Fruit fly (Drosophila melanogaster) whole organism, embryonic: ENCODE data around the gene NdufA3.

Experiments
- CG10959 ChIP-seq: fragments of 200-800 bp; sonication (Bioruptor generic); IDR thresholded peaks from 2 replicates; pipeline ENCODE4 v1.3.6; 2022; ENCODE audit warnings: missing biosample characterization, missing genetic modification characterization
- CG12391 ChIP-seq: fragments of 200-800 bp; sonication (Bioruptor generic); optimal IDR thresholded peaks from 3 replicates; lab custom pipeline; 2018; ENCODE audit warnings: missing biosample characterization, mild to moderate bottlenecking, missing genetic modification characterization, moderate library complexity
- CG12659 ChIP-seq: fragments of 200-800 bp; sonication (Bioruptor generic); optimal IDR thresholded peaks from 3 replicates; lab custom pipeline; 2017; ENCODE audit warnings: mild to moderate bottlenecking, missing biosample characterization, missing genetic modification reagents, missing genetic modification characterization
- CG12942 ChIP-seq: fragments of 200-800 bp; sonication (Bioruptor generic); optimal IDR thresholded peaks from 3 replicates; lab custom pipeline; 2016; ENCODE audit warnings: missing biosample characterization, missing genetic modification characterization
- CG14050 ChIP-seq: fragments of 200-800 bp; sonication (Bioruptor generic); IDR thresholded peaks from 3 replicates; pipeline ENCODE4 v1.3.6; 2022; ENCODE audit warnings: missing biosample characterization, missing genetic modification characterization
- CG1529 ChIP-seq: fragments of 200-800 bp; sonication (Bioruptor generic); optimal IDR thresholded peaks from 3 replicates; lab custom pipeline; 2018; ENCODE audit warnings: missing biosample characterization, missing genetic modification characterization
- CG1603 ChIP-seq: fragments of 200-800 bp; sonication (Bioruptor generic); optimal IDR thresholded peaks from 2 replicates; lab custom pipeline; 2019; ENCODE audit warnings: missing biosample characterization, mild to moderate bottlenecking, missing genetic modification characterization, moderate library complexity
- CG17612 ChIP-seq: fragments of 200-800 bp; sonication (Bioruptor generic); IDR thresholded peaks from 2 replicates; pipeline ENCODE4 v1.3.6; 2022; ENCODE audit warnings: missing biosample characterization, missing genetic modification characterization
- CG2116 ChIP-seq: fragments of 200-800 bp; sonication (Bioruptor generic); optimal IDR thresholded peaks from 3 replicates; lab custom pipeline; 2018; ENCODE audit warnings: missing biosample characterization, mild to moderate bottlenecking, missing genetic modification characterization
- CG2120 ChIP-seq: fragments of 200-800 bp; sonication (Bioruptor generic); optimal IDR thresholded peaks from 3 replicates; lab custom pipeline; 2016; ENCODE audit warnings: missing biosample characterization, missing genetic modification characterization
- CG2678 ChIP-seq: fragments of 200-800 bp; sonication (Bioruptor generic); optimal IDR thresholded peaks from 3 replicates; lab custom pipeline; 2019; ENCODE audit warnings: missing biosample characterization, mild to moderate bottlenecking, missing genetic modification characterization, moderate library complexity
- CG30020 ChIP-seq: fragments of 200-800 bp; optimal IDR thresholded peaks from 2 replicates; lab custom pipeline; 2019; ENCODE audit warnings: missing biosample characterization, mild to moderate bottlenecking, missing genetic modification characterization, moderate library complexity
- CG30403 ChIP-seq: fragments of 200-800 bp; sonication (Bioruptor generic); optimal IDR thresholded peaks from 3 replicates; lab custom pipeline; 2016; ENCODE audit warnings: missing biosample characterization, missing genetic modification characterization
- CG33213 ChIP-seq: fragments of 200-800 bp; sonication (Bioruptor generic); optimal IDR thresholded peaks from 3 replicates; lab custom pipeline; 2016; ENCODE audit warnings: missing biosample characterization, missing genetic modification characterization
- CG3995 ChIP-seq: fragments of 200-800 bp; sonication (Bioruptor generic); optimal IDR thresholded peaks from 3 replicates; lab custom pipeline; 2016; ENCODE audit warnings: missing biosample characterization, missing genetic modification characterization
- CG42726 ChIP-seq: fragments of 200-800 bp; sonication (Bioruptor generic); IDR thresholded peaks from 2 replicates; pipeline ENCODE4 v1.3.6; 2022; ENCODE audit warnings: missing biosample characterization, missing genetic modification characterization; ENCODE audit not compliant: partially characterized antibody
- CG4404 ChIP-seq: fragments of 200-800 bp; sonication (Bioruptor generic); IDR thresholded peaks from 2 replicates; pipeline ENCODE4 v1.3.6; 2022; ENCODE audit warnings: missing biosample characterization, missing genetic modification characterization
- CG6654 ChIP-seq: fragments of 200-800 bp; sonication (Bioruptor generic); optimal IDR thresholded peaks from 2 replicates; lab custom pipeline; 2017; ENCODE audit warnings: missing biosample characterization, mild to moderate bottlenecking, missing genetic modification characterization
- CG6765 ChIP-seq: fragments of 200-800 bp; sonication (Bioruptor generic); optimal IDR thresholded peaks from 3 replicates; lab custom pipeline; 2017; ENCODE audit warnings: missing biosample characterization, mild to moderate bottlenecking, missing genetic modification characterization
- CG7271 ChIP-seq: fragments of 200-800 bp; sonication (Bioruptor generic); optimal IDR thresholded peaks from 2 replicates; lab custom pipeline; 2018; ENCODE audit warnings: missing biosample characterization, mild to moderate bottlenecking, missing genetic modification characterization, moderate library complexity
- Dbx ChIP-seq: fragments of 200-800 bp; sonication (Bioruptor generic); IDR thresholded peaks from 3 replicates; pipeline ENCODE4 v1.3.6; 2022; ENCODE audit warnings: missing biosample characterization, missing genetic modification characterization
- E2f2 ChIP-seq: fragments of 200-800 bp; sonication (Bioruptor generic); IDR thresholded peaks from 2 replicates; pipeline ENCODE4 v1.3.6; 2022; ENCODE audit warnings: missing biosample characterization, missing genetic modification characterization
- Ets97D ChIP-seq: fragments of 200-800 bp; sonication (Bioruptor generic); optimal IDR thresholded peaks from 3 replicates; lab custom pipeline; 2016; ENCODE audit warnings: missing biosample characterization, missing genetic modification characterization
- Myb ChIP-seq: fragments of 200-800 bp; sonication (Bioruptor generic); optimal IDR thresholded peaks from 2 replicates; lab custom pipeline; 2016; ENCODE audit warnings: missing biosample characterization, missing genetic modification characterization
- Opbp ChIP-seq: fragments of 200-800 bp; sonication (Bioruptor generic); IDR thresholded peaks from 3 replicates; pipeline ENCODE4 v1.3.6; 2022; ENCODE audit warnings: missing biosample characterization, missing genetic modification characterization; ENCODE audit not compliant: partially characterized antibody
- Ptx1 ChIP-seq: fragments of 200-800 bp; sonication (Bioruptor generic); IDR thresholded peaks from 2 replicates; pipeline ENCODE4 v1.3.6; 2022; ENCODE audit warnings: missing biosample characterization, missing genetic modification characterization
- Sox100B ChIP-seq: fragments of 200-800 bp; sonication (Bioruptor generic); optimal IDR thresholded peaks from 3 replicates; lab custom pipeline; 2018; ENCODE audit warnings: missing biosample characterization, mild to moderate bottlenecking, missing genetic modification characterization
- Stat92E ChIP-seq, 3 experiments: fragments of >200 bp in 2 of 3; fragments of 200-800 bp in 1 of 3; sonication (Bioruptor generic) in 1 of 3; optimal IDR thresholded peaks; 2 replicates each; lab custom pipeline; 2017 to 2019; ENCODE audit warnings: missing biosample characterization in 3 of 3, missing genetic modification characterization in 3 of 3, mild to moderate bottlenecking in 1 of 3, moderate library complexity in 1 of 3
- Usf ChIP-seq: fragments of 200-800 bp; sonication (Bioruptor generic); optimal IDR thresholded peaks from 2 replicates; lab custom pipeline; 2017; ENCODE audit warnings: missing genotype, missing biosample characterization, missing genetic modification characterization
- Xbp1 ChIP-seq: fragments of 200-800 bp; sonication (Bioruptor generic); optimal IDR thresholded peaks from 3 replicates; lab custom pipeline; 2016; ENCODE audit warnings: missing biosample characterization, mild to moderate bottlenecking, missing genetic modification characterization
- abd-A ChIP-seq: fragments of 200-800 bp; sonication (Bioruptor generic); optimal IDR thresholded peaks from 3 replicates; lab custom pipeline; 2019; ENCODE audit warnings: missing biosample characterization, mild to moderate bottlenecking, missing genetic modification characterization, moderate library complexity
- ase ChIP-seq: fragments of 200-800 bp; sonication (Bioruptor generic); IDR thresholded peaks from 3 replicates; pipeline ENCODE4 v1.3.6; 2022; ENCODE audit warnings: missing biosample characterization, missing genetic modification characterization
- cato ChIP-seq: fragments of 200-800 bp; sonication (Bioruptor generic); optimal IDR thresholded peaks from 2 replicates; lab custom pipeline; 2016; ENCODE audit warnings: missing biosample characterization, missing genetic modification characterization, borderline replicate concordance
- chif ChIP-seq, 2 experiments: fragments of 200-800 bp; sonication (Bioruptor generic); optimal IDR thresholded peaks; 3 replicates each; lab custom pipeline; 2016; ENCODE audit warnings: missing biosample characterization in 2 of 2, missing genetic modification characterization in 2 of 2
- dimm ChIP-seq: fragments of 200-800 bp; sonication (Bioruptor generic); IDR thresholded peaks from 2 replicates; pipeline ENCODE4 v1.3.6; 2022; ENCODE audit warnings: missing biosample characterization, missing genetic modification characterization
- dm ChIP-seq: fragments of 200-800 bp; sonication (Bioruptor generic); optimal IDR thresholded peaks from 3 replicates; lab custom pipeline; 2016; ENCODE audit warnings: missing biosample characterization, missing genetic modification characterization
- grn ChIP-seq: fragments of 200-800 bp; sonication (Bioruptor generic); optimal IDR thresholded peaks from 3 replicates; lab custom pipeline; 2017; ENCODE audit warnings: missing biosample characterization, missing genetic modification characterization
- jing ChIP-seq: fragments of 200-800 bp; sonication (Bioruptor generic); optimal IDR thresholded peaks from 2 replicates; lab custom pipeline; 2018; ENCODE audit warnings: missing biosample characterization, mild to moderate bottlenecking, missing genetic modification characterization
- kah ChIP-seq: fragments of 200-800 bp; sonication (Bioruptor generic); optimal IDR thresholded peaks from 2 replicates; lab custom pipeline; 2018; ENCODE audit warnings: missing biosample characterization, mild to moderate bottlenecking, missing genetic modification characterization
- kay ChIP-seq: fragments of 200-800 bp; sonication (Bioruptor generic); optimal IDR thresholded peaks from 2 replicates; lab custom pipeline; 2016; ENCODE audit warnings: missing biosample characterization, missing genetic modification characterization
- luna ChIP-seq: fragments of 200-800 bp; sonication (Bioruptor generic); optimal IDR thresholded peaks from 2 replicates; lab custom pipeline; 2016; ENCODE audit warnings: missing biosample characterization, missing genetic modification characterization
- pan ChIP-seq, 4 experiments: fragments of >200 bp in 3 of 4; fragments of 200-800 bp in 1 of 4; sonication (Bioruptor generic) in 1 of 4; optimal IDR thresholded peaks in 3 of 4; IDR thresholded peaks in 1 of 4; 2 replicates each; pipeline versions ENCODE4 v1.3.6 to Lab custom; 2017 to 2022; ENCODE audit warnings: missing biosample characterization in 2 of 4, missing genetic modification characterization in 2 of 4, mixed read lengths in 1 of 4
- pros ChIP-seq: fragments of 200-800 bp; sonication (Bioruptor generic); optimal IDR thresholded peaks from 3 replicates; lab custom pipeline; 2019; ENCODE audit warnings: missing biosample characterization, mild to moderate bottlenecking, missing genetic modification characterization, moderate library complexity
- pzg ChIP-seq: fragments of 200-800 bp; sonication (Bioruptor generic); optimal IDR thresholded peaks from 3 replicates; lab custom pipeline; 2018; ENCODE audit warnings: missing biosample characterization, mild to moderate bottlenecking, missing genetic modification characterization, moderate library complexity
- ro ChIP-seq: fragments of 200-800 bp; sonication (Bioruptor generic); IDR thresholded peaks from 2 replicates; pipeline ENCODE4 v1.3.6; 2022; ENCODE audit warnings: missing biosample characterization, missing genetic modification characterization
- salm ChIP-seq: fragments of 200-800 bp; sonication (Bioruptor generic); optimal IDR thresholded peaks from 2 replicates; lab custom pipeline; 2018; ENCODE audit warnings: missing biosample characterization, mild to moderate bottlenecking, missing genetic modification characterization
- sens ChIP-seq: fragments of 200-800 bp; sonication (Bioruptor generic); peaks from one replicate; lab custom pipeline; 2016; ENCODE audit warnings: missing biosample characterization, missing genetic modification characterization
- sim ChIP-seq: fragments of 200-800 bp; sonication (Bioruptor generic); IDR thresholded peaks from 2 replicates; pipeline ENCODE4 v1.3.6; 2022; ENCODE audit warnings: missing biosample characterization, missing genetic modification characterization
- sisA ChIP-seq: fragments of 200-800 bp; sonication (Bioruptor generic); IDR thresholded peaks from 2 replicates; pipeline ENCODE4 v1.3.6; 2022; ENCODE audit warnings: missing biosample characterization, missing genetic modification characterization
- tap ChIP-seq: fragments of 200-800 bp; optimal IDR thresholded peaks from 3 replicates; lab custom pipeline; 2019; ENCODE audit warnings: missing biosample characterization, mild to moderate bottlenecking, missing genetic modification characterization, moderate library complexity
- z ChIP-seq: fragments of 200-800 bp; sonication (Bioruptor generic); IDR thresholded peaks from 3 replicates; pipeline ENCODE4 v1.3.6; 2022; ENCODE audit warnings: missing biosample characterization, missing genetic modification characterization

Gene NdufA3

DNA sequence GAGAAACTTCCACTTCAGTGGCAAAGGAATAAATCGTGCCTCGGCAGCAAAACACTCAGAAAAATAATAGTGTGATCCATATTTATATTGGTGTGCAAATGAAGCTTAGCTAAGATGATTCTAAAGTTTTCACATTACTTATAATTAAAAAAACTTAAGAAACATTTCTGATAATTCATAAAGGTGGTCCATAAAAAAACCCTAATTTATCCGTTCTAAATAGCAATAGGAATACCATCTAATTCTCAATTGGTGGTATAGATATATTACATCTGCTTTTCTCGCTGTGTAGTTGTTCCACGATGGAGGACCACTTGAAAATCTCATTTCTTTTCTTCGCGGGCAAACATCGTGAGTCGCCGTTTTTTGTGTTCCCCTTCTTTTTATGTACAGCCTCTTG is 4.7 kb downstream of the NdufA3 start (continued):
- TF ChIP-seq chif (GFP tag; optimal IDR thresholded peaks at IDR 0.05; lab: Kevin White, UChicago) (peak; percentile 1 to 61), CG30020 (tag; lab: Kevin White, UChicago) (no peak), dm (GFP tag; lab: Kevin White, UChicago) (no peak), dimm (no peak), E2f2 (GFP tag; lab: Robert Waterston, UW) (no peak; the same call in 1 of the 2 replicates), CG6654 (GFP tag; lab: Kevin White, UChicago) (peak; percentile 24), CG14050 (no peak; the same call in 2 of the 3 replicates), CG1529 (peak; percentile 35), z (GFP tag; lab: Robert Waterston, UW) (no peak), CG2116 (GFP tag; lab: Kevin White, UChicago) (peak; percentile 9), CG4404 (peak; percentile 43), CG42726 (GFP tag; lab: Robert Waterston, UW) (no peak), luna (GFP tag; lab: Kevin White, UChicago) (no peak), tap (tag; lab: Kevin White, UChicago) (peak; percentile 65), pros (GFP tag; lab: Kevin White, UChicago) (peak; percentile 66), CG10959 (GFP tag; lab: Robert Waterston, UW) (peak; percentile 36; the same call in 1 of the 2 replicates), abd-A (tag; lab: Kevin White, UChicago) (no peak), grn (GFP tag; lab: Kevin White, UChicago) (no peak), kay (no peak), CG3995 (GFP tag; lab: Kevin White, UChicago) (peak; percentile 4), sim (GFP tag; lab: Robert Waterston, UW) (no peak), Sox100B (GFP tag; lab: Kevin White, UChicago) (peak; percentile 71), Dbx (GFP tag; lab: Robert Waterston, UW) (peak; percentile 50; the same call in 1 of the 3 replicates), Xbp1 (GFP tag; lab: Kevin White, UChicago) (peak; percentile 55), pzg (GFP tag; lab: Kevin White, UChicago) (no peak), ase (GFP tag; lab: Robert Waterston, UW) (no peak), Stat92E (GFP tag; optimal IDR thresholded peaks at IDR 0.05; lab: Kevin White, UChicago) (no peak), jing (no peak), CG1603 (tag; lab: Kevin White, UChicago) (no peak), Myb (GFP tag; lab: Kevin White, UChicago) (no peak), CG7271 (tag; lab: Kevin White, UChicago) (no peak), CG6765 (no peak), sens (peak; percentile 95), CG12659 (GFP tag; lab: Kevin White, UChicago) (peak; percentile 10), Opbp (no peak), CG33213 (peak; percentile 3), pan (optimal IDR thresholded peaks at IDR 0.05; lab: Kevin White, UChicago) (no peak), pan (GFP tag; optimal IDR thresholded peaks at IDR 0.05 in 1 of 2, IDR thresholded peaks at IDR 0.05 in 1 of 2) (peak in 1 of 2 experiments; percentile 64), Usf (GFP tag; lab: Kevin White, UChicago) (no peak), kah (peak; percentile 10), salm (tag; lab: Kevin White, UChicago) (no peak), sisA (GFP tag; lab: Robert Waterston, UW) (peak; percentile 60), CG2120 (GFP tag; lab: Kevin White, UChicago) (peak; percentile 67), CG17612 (GFP tag; lab: Robert Waterston, UW) (no peak), CG30403 (GFP tag; lab: Kevin White, UChicago) (peak; percentile 67), Ets97D (GFP tag; lab: Kevin White, UChicago) (no peak), Ptx1 (GFP tag; lab: Robert Waterston, UW) (peak; percentile 65), CG12391 (tag; lab: Kevin White, UChicago) (peak; percentile 59), cato (peak; percentile 7), CG12942 (GFP tag; lab: Kevin White, UChicago) (no peak), ro (GFP tag; lab: Robert Waterston, UW) (no peak), CG2678 (tag; lab: Kevin White, UChicago) (peak; percentile 83)
